Fruit fly (Drosophila melanogaster) whole organism, embryonic: Measurements from ENCODE around the gene CG13096.

Source experiments
- Aef1 ChIP-seq: fragments of 200-800 bp; sonication (Bioruptor generic); IDR thresholded peaks from 3 replicates; pipeline ENCODE4 v1.3.6; 2022; ENCODE audit warnings: missing biosample characterization, missing genetic modification characterization
- Asciz ChIP-seq: fragments of 200-800 bp; sonication (Bioruptor generic); optimal IDR thresholded peaks from 2 replicates; lab custom pipeline; 2017; ENCODE audit warnings: missing biosample characterization, mild to moderate bottlenecking, missing genetic modification characterization, missing genetic modification reagents
- Bdp1 ChIP-seq: fragments of 200-800 bp; sonication (Bioruptor generic); optimal IDR thresholded peaks from 3 replicates; lab custom pipeline; 2016; ENCODE audit warnings: missing biosample characterization, missing genetic modification characterization
- BtbVII ChIP-seq: fragments of 200-800 bp; sonication (Bioruptor generic); optimal IDR thresholded peaks from 3 replicates; lab custom pipeline; 2017; ENCODE audit warnings: missing biosample characterization, mild to moderate bottlenecking, missing genetic modification characterization
- CG10366 ChIP-seq: fragments of 200-800 bp; sonication (Bioruptor generic); IDR thresholded peaks from 2 replicates; pipeline ENCODE4 v1.3.6; 2022; ENCODE audit warnings: missing biosample characterization, missing genetic modification characterization
- CG11247 ChIP-seq: fragments of 200-800 bp; sonication (Bioruptor generic); IDR thresholded peaks from 2 replicates; pipeline ENCODE4 v1.3.6; 2022; ENCODE audit warnings: missing biosample characterization, missing genetic modification characterization
- CG11398 ChIP-seq: fragments of 200-800 bp; sonication (Bioruptor generic); optimal IDR thresholded peaks from 2 replicates; lab custom pipeline; 2016; ENCODE audit warnings: missing biosample characterization, missing genetic modification characterization
- CG12104 ChIP-seq: fragments of 200-800 bp; sonication (Bioruptor generic); optimal IDR thresholded peaks from 3 replicates; lab custom pipeline; 2016; ENCODE audit warnings: missing biosample characterization, missing genetic modification characterization
- CG13894 ChIP-seq: fragments of 200-800 bp; sonication (Bioruptor generic); optimal IDR thresholded peaks from 3 replicates; lab custom pipeline; 2018; ENCODE audit warnings: missing biosample characterization, mild to moderate bottlenecking, missing genetic modification characterization, moderate library complexity
- CG1529 ChIP-seq: fragments of 200-800 bp; sonication (Bioruptor generic); optimal IDR thresholded peaks from 3 replicates; lab custom pipeline; 2018; ENCODE audit warnings: missing biosample characterization, missing genetic modification characterization
- CG17361 ChIP-seq: fragments of 200-800 bp; sonication (Bioruptor generic); IDR thresholded peaks from 3 replicates; pipeline ENCODE4 v1.3.6; 2022; ENCODE audit warnings: missing biosample characterization, missing genetic modification characterization
- CG17568 ChIP-seq: fragments of 200-800 bp; sonication (Bioruptor generic); optimal IDR thresholded peaks from 2 replicates; lab custom pipeline; 2018; ENCODE audit warnings: missing biosample characterization, mild to moderate bottlenecking, missing genetic modification characterization, moderate library complexity
- CG18476 ChIP-seq: fragments of 200-800 bp; sonication (Bioruptor generic); optimal IDR thresholded peaks from 2 replicates; lab custom pipeline; 2016; ENCODE audit warnings: missing biosample characterization, mild to moderate bottlenecking, missing genetic modification characterization
- CG31441 ChIP-seq: fragments of 200-800 bp; sonication (Bioruptor generic); IDR thresholded peaks from 2 replicates; pipeline ENCODE4 v1.3.6; 2022; ENCODE audit warnings: missing biosample characterization, missing genetic modification characterization
- CG33557 ChIP-seq: fragments of 200-800 bp; sonication (Bioruptor generic); optimal IDR thresholded peaks from 2 replicates; lab custom pipeline; 2019; ENCODE audit warnings: missing biosample characterization, mild to moderate bottlenecking, missing genetic modification characterization, moderate library complexity
- CG3407 ChIP-seq: fragments of 200-800 bp; sonication (Bioruptor generic); optimal IDR thresholded peaks from 2 replicates; lab custom pipeline; 2018; ENCODE audit warnings: missing biosample characterization, mild to moderate bottlenecking, missing genetic modification characterization
- CG34376 ChIP-seq: fragments of 200-800 bp; sonication (Bioruptor generic); optimal IDR thresholded peaks from 2 replicates; lab custom pipeline; 2018; ENCODE audit warnings: missing biosample characterization, mild to moderate bottlenecking, missing genetic modification characterization
- CG3847 ChIP-seq: fragments of 200-800 bp; sonication (Bioruptor generic); IDR thresholded peaks from 2 replicates; pipeline ENCODE4 v1.3.6; 2022; ENCODE audit warnings: missing biosample characterization, missing genetic modification characterization
- CG4360 ChIP-seq: fragments of 200-800 bp; sonication (Bioruptor generic); IDR thresholded peaks from 2 replicates; pipeline ENCODE4 v1.3.6; 2022; ENCODE audit warnings: missing biosample characterization, missing genetic modification characterization
- CG5180 ChIP-seq: fragments of 200-800 bp; sonication (Bioruptor generic); optimal IDR thresholded peaks from 3 replicates; lab custom pipeline; 2017; ENCODE audit warnings: missing biosample characterization, missing genetic modification characterization, mild to moderate bottlenecking, moderate library complexity, missing genetic modification reagents
- CG6689 ChIP-seq: fragments of 200-800 bp; sonication (Bioruptor generic); IDR thresholded peaks from 2 replicates; pipeline ENCODE4 v1.3.6; 2022; ENCODE audit warnings: missing biosample characterization, missing genetic modification characterization
- CG9609 ChIP-seq: fragments of 200-800 bp; sonication (Bioruptor generic); optimal IDR thresholded peaks from 3 replicates; lab custom pipeline; 2016; ENCODE audit warnings: missing biosample characterization, missing genetic modification characterization
- CoRest ChIP-seq: fragments of 200-800 bp; sonication (Bioruptor generic); optimal IDR thresholded peaks from 3 replicates; lab custom pipeline; 2018; ENCODE audit warnings: missing biosample characterization, mild to moderate bottlenecking, missing genetic modification characterization, moderate library complexity
- Dek ChIP-seq: fragments of 200-800 bp; sonication (Bioruptor generic); optimal IDR thresholded peaks from 3 replicates; lab custom pipeline; 2019; ENCODE audit warnings: missing biosample characterization, mild to moderate bottlenecking, missing genetic modification characterization, moderate library complexity
- Dll ChIP-seq: fragments of 200-800 bp; sonication (Bioruptor generic); IDR thresholded peaks from 4 replicates; pipeline ENCODE4 v1.3.6; 2022; ENCODE audit warnings: missing biosample characterization, missing genetic modification characterization; ENCODE audit not compliant: partially characterized antibody
- Jarid2 ChIP-seq: fragments of 200-800 bp; sonication (Bioruptor generic); optimal IDR thresholded peaks from 3 replicates; lab custom pipeline; 2017; ENCODE audit warnings: mild to moderate bottlenecking, missing biosample characterization, missing genetic modification reagents, missing genetic modification characterization
- Sox100B ChIP-seq: fragments of 200-800 bp; sonication (Bioruptor generic); optimal IDR thresholded peaks from 3 replicates; lab custom pipeline; 2018; ENCODE audit warnings: missing biosample characterization, mild to moderate bottlenecking, missing genetic modification characterization
- Sry-β ChIP-seq: fragments of 200-800 bp; sonication (Bioruptor generic); optimal IDR thresholded peaks from 2 replicates; lab custom pipeline; 2018; ENCODE audit warnings: missing biosample characterization, mild to moderate bottlenecking, missing genetic modification characterization, moderate library complexity
- Ssrp ChIP-seq: fragments of 200-800 bp; sonication (Bioruptor generic); optimal IDR thresholded peaks from 2 replicates; lab custom pipeline; 2018; ENCODE audit warnings: missing biosample characterization, mild to moderate bottlenecking, missing genetic modification characterization, moderate library complexity
- Stat92E ChIP-seq, 3 experiments: fragments of >200 bp in 2 of 3; fragments of 200-800 bp in 1 of 3; sonication (Bioruptor generic) in 1 of 3; optimal IDR thresholded peaks; 2 replicates each; lab custom pipeline; 2017 to 2019; ENCODE audit warnings: missing biosample characterization in 3 of 3, missing genetic modification characterization in 3 of 3, mild to moderate bottlenecking in 1 of 3, moderate library complexity in 1 of 3
- Tbp ChIP-seq: fragments of >200 bp; optimal IDR thresholded peaks from 2 replicates; lab custom pipeline; 2018; ENCODE audit warnings: missing biosample characterization, missing genetic modification characterization
- al ChIP-seq: fragments of 200-800 bp; sonication (Bioruptor generic); IDR thresholded peaks from 2 replicates; pipeline ENCODE4 v1.3.6; 2022; ENCODE audit warnings: missing biosample characterization, missing genetic modification characterization
- ato ChIP-seq: fragments of 200-800 bp; sonication (Bioruptor generic); IDR thresholded peaks from 2 replicates; pipeline ENCODE4 v1.3.6; 2022; ENCODE audit warnings: missing biosample characterization, missing genetic modification characterization; ENCODE audit not compliant: partially characterized antibody
- caup ChIP-seq: fragments of 200-800 bp; sonication (Bioruptor generic); optimal IDR thresholded peaks from 3 replicates; lab custom pipeline; 2017; ENCODE audit warnings: missing biosample characterization, mild to moderate bottlenecking, missing genetic modification characterization, moderate library complexity; ENCODE audit not compliant: severe bottlenecking
- dmrt99B ChIP-seq: fragments of 200-800 bp; sonication (Bioruptor generic); optimal IDR thresholded peaks from 2 replicates; lab custom pipeline; 2018; ENCODE audit warnings: missing biosample characterization, mild to moderate bottlenecking, missing genetic modification characterization, moderate library complexity
- ems ChIP-seq: fragments of 200-800 bp; sonication (Bioruptor generic); optimal IDR thresholded peaks from 3 replicates; lab custom pipeline; 2016; ENCODE audit warnings: missing biosample characterization, missing genetic modification characterization
- exex ChIP-seq: fragments of 200-800 bp; sonication (Bioruptor generic); optimal IDR thresholded peaks from 4 replicates; lab custom pipeline; 2018; ENCODE audit warnings: missing biosample characterization, mild to moderate bottlenecking, missing genetic modification characterization, moderate library complexity
- fu2 ChIP-seq: fragments of 200-800 bp; sonication (Bioruptor generic); optimal IDR thresholded peaks from 2 replicates; lab custom pipeline; 2016; ENCODE audit warnings: missing biosample characterization, missing genetic modification characterization
- gro ChIP-seq: fragments of 200-800 bp; sonication (Bioruptor generic); optimal IDR thresholded peaks from 2 replicates; lab custom pipeline; 2016; ENCODE audit warnings: missing biosample characterization, missing genetic modification characterization
- hb ChIP-seq: fragments of 200-800 bp; sonication (Bioruptor generic); IDR thresholded peaks from 3 replicates; pipeline ENCODE4 v1.3.6; 2022; ENCODE audit warnings: missing biosample characterization, missing genetic modification characterization; ENCODE audit not compliant: partially characterized antibody
- hkb ChIP-seq, 2 experiments: fragments of 200-800 bp in 1 of 2; fragments of >200 bp in 1 of 2; sonication (Bioruptor generic) in 1 of 2; IDR thresholded peaks in 1 of 2; optimal IDR thresholded peaks in 1 of 2; 2 replicates each; pipeline versions ENCODE4 v1.3.6 to Lab custom; 2017 to 2022; ENCODE audit warnings: missing biosample characterization in 1 of 2, missing genetic modification characterization in 1 of 2
- sqz ChIP-seq: fragments of 200-800 bp; sonication (Bioruptor generic); optimal IDR thresholded peaks from 3 replicates; lab custom pipeline; 2018; ENCODE audit warnings: missing biosample characterization, mild to moderate bottlenecking, missing genetic modification characterization
- stc ChIP-seq: fragments of 200-800 bp; sonication (Bioruptor generic); IDR thresholded peaks from 2 replicates; pipeline ENCODE4 v1.3.6; 2022; ENCODE audit warnings: missing biosample characterization, missing genetic modification characterization
- tio ChIP-seq: fragments of 200-800 bp; sonication (Bioruptor generic); optimal IDR thresholded peaks from 2 replicates; lab custom pipeline; 2017; ENCODE audit warnings: missing biosample characterization, missing genetic modification characterization, inconsistent platforms
- usp ChIP-seq: fragments of >200 bp; optimal IDR thresholded peaks from 2 replicates; lab custom pipeline; 2017; ENCODE audit warnings: missing biosample characterization, missing genetic modification characterization
- vnd ChIP-seq: fragments of 200-800 bp; sonication (Bioruptor generic); IDR thresholded peaks from 3 replicates; pipeline ENCODE4 v1.3.6; 2022; ENCODE audit warnings: missing biosample characterization, missing genetic modification characterization; ENCODE audit not compliant: partially characterized antibody
- wor ChIP-seq: fragments of 200-800 bp; sonication (Bioruptor generic); IDR thresholded peaks from 2 replicates; pipeline ENCODE4 v1.3.6; 2022; ENCODE audit warnings: missing biosample characterization, missing genetic modification characterization

The CG13096 gene

DNA sequence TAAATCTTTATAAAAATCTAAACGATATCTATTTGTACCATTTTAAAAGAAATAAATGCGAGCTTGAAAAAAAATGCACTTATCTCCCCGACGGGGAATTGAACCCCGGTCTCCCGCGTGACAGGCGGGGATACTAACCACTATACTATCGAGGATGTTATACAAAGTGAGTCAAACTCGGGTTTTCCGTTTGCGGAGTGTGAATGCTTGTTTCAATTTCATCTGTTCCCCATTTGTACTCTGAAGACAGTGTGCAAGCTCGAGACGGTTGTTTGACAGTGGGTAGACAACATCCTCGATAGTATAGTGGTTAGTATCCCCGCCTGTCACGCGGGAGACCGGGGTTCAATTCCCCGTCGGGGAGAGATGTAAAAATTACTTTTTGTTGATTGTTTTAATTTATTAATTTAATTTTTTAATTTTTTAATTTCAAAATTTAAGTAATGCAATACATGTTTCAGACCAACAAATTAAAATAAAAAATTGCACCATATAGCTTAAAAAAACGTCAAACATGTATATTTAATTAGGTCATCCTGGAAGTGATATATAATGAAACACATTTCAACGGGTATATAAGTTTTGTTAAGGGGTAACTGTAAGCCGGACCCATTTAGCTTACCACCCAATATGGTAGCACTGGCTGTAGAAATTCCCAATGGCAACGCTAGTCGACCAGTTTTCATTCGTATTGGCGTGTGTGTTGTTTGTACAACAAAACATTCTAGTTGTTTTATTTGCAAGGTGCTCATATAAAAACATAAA, 30.0 kb upstream of the CG13096 start, which contains the start of gene Sema1a (continued):
- TF ChIP-seq CG31441 (GFP tag; lab: Robert Waterston, UW) = peak; percentile 51; the same call in 1 of the 2 replicates
- peak; percentile 22 for TF ChIP-seq fu2
- peak; percentile 27 for TF ChIP-seq Asciz
- no peak for TF ChIP-seq CG11398
- TF ChIP-seq caup (GFP tag; lab: Kevin White, UChicago) = peak; percentile 17
- no peak for TF ChIP-seq CG17568
- TF ChIP-seq exex (tag; lab: Kevin White, UChicago) = peak; percentile 14
- TF ChIP-seq al (GFP tag; lab: Robert Waterston, UW) = no peak; the same call in 1 of the 2 replicates
- peak; percentile 32 for TF ChIP-seq sqz (GFP tag; lab: Kevin White, UChicago)
- peak; percentile 64; the same call in 2 of the 3 replicates for TF ChIP-seq hb (GFP tag; lab: Robert Waterston, UW)
- peak; percentile 45 for TF ChIP-seq CG9609
- peak; percentile 65 for TF ChIP-seq Dll (GFP tag; lab: Robert Waterston, UW)
- peak; percentile 87 for TF ChIP-seq CoRest
- TF ChIP-seq CG4360 (GFP tag; lab: Robert Waterston, UW) = no peak
- TF ChIP-seq Jarid2 (GFP tag; lab: Kevin White, UChicago) = peak; percentile 23
- TF ChIP-seq CG6689 (GFP tag; lab: Robert Waterston, UW) = peak; percentile 49; the same call in 1 of the 2 replicates
- TF ChIP-seq dmrt99B (tag; lab: Kevin White, UChicago) = peak; percentile 57
- TF ChIP-seq hkb (optimal IDR thresholded peaks at IDR 0.05; lab: Kevin White, UChicago) = no peak
- peak; percentile 74; the same call in 1 of the 2 replicates for TF ChIP-seq hkb (GFP tag; IDR thresholded peaks at IDR 0.05; lab: Robert Waterston, UW)
- peak; percentile 86 for TF ChIP-seq ato (GFP tag; lab: Robert Waterston, UW)
- no peak for TF ChIP-seq Sry-β (GFP tag; lab: Kevin White, UChicago)
- TF ChIP-seq gro (GFP tag; lab: Kevin White, UChicago) = peak; percentile 25
- TF ChIP-seq Ssrp = peak; percentile 76
- peak; percentile 49 for TF ChIP-seq Dek (tag; lab: Kevin White, UChicago)
- TF ChIP-seq Stat92E (GFP tag; optimal IDR thresholded peaks at IDR 0.05; lab: Kevin White, UChicago) = peak in 1 of 3 experiments; percentile 73
- TF ChIP-seq ems (GFP tag; lab: Kevin White, UChicago) = peak; percentile 10
- TF ChIP-seq CG11247 (GFP tag; lab: Robert Waterston, UW) = peak; percentile 71
- no peak for TF ChIP-seq Tbp (GFP tag; lab: Kevin White, UChicago)
- TF ChIP-seq CG33557 (GFP tag; lab: Kevin White, UChicago) = peak; percentile 38
- no peak for TF ChIP-seq wor (GFP tag; lab: Robert Waterston, UW)
- no peak for TF ChIP-seq Sox100B (GFP tag; lab: Kevin White, UChicago)
- TF ChIP-seq BtbVII = peak; percentile 34
- TF ChIP-seq tio = no peak
- TF ChIP-seq CG10366 (GFP tag; lab: Robert Waterston, UW) = peak; percentile 62
- TF ChIP-seq CG5180 = no peak
- TF ChIP-seq CG17361 = peak; percentile 45; the same call in 2 of the 3 replicates
- TF ChIP-seq vnd (GFP tag; lab: Robert Waterston, UW) = peak; percentile 54; the same call in 2 of the 3 replicates
- TF ChIP-seq CG13894 (tag; lab: Kevin White, UChicago) = peak; percentile 25
- TF ChIP-seq CG3847 (GFP tag; lab: Robert Waterston, UW) = no peak; the same call in 1 of the 2 replicates
- TF ChIP-seq CG34376 = peak; percentile 25
- peak; percentile 73; the same call in 2 of the 3 replicates for TF ChIP-seq Aef1
- TF ChIP-seq CG1529 (GFP tag; lab: Kevin White, UChicago) = peak; percentile 3
- TF ChIP-seq CG12104 (GFP tag; lab: Kevin White, UChicago) = no peak
- TF ChIP-seq usp (GFP tag; lab: Kevin White, UChicago) = no peak
- no peak for TF ChIP-seq CG3407 (GFP tag; lab: Kevin White, UChicago)
- TF ChIP-seq stc (GFP tag; lab: Robert Waterston, UW) = peak; percentile 44; the same call in 1 of the 2 replicates
- TF ChIP-seq Bdp1 (GFP tag; lab: Kevin White, UChicago) = peak; percentile 100
- TF ChIP-seq CG18476 (GFP tag; lab: Kevin White, UChicago) = no peak
